Fruit fly (Drosophila melanogaster) whole organism, pupa: ENCODE measurements around the gene bma.
A peak's percentile ranks its signal among the peaks of the same experiment; 100 is the strongest.

Experiments used
- CG10348 ChIP-seq: fragments of 200-800 bp; sonication (Bioruptor generic); IDR thresholded peaks from 2 replicates; pipeline ENCODE4 v1.3.6; 2022; ENCODE audit warnings: missing biosample characterization, missing genetic modification characterization
- CG14655 ChIP-seq: fragments of 200-800 bp; sonication (Bioruptor generic); optimal IDR thresholded peaks from 3 replicates; lab custom pipeline; 2017; ENCODE audit warnings: mild to moderate bottlenecking, missing biosample characterization, missing genetic modification reagents, missing genetic modification characterization
- CG9948 ChIP-seq: fragments of 200-800 bp; sonication (Bioruptor generic); optimal IDR thresholded peaks from 2 replicates; lab custom pipeline; 2018; ENCODE audit warnings: missing biosample characterization, mild to moderate bottlenecking, missing genetic modification characterization, moderate library complexity
- EcR ChIP-seq: fragments of 200-800 bp; sonication (Bioruptor generic); optimal IDR thresholded peaks from 3 replicates; lab custom pipeline; 2019; ENCODE audit warnings: missing biosample characterization, missing genetic modification characterization, mild to moderate bottlenecking, moderate library complexity, missing genetic modification reagents
- Pif1A ChIP-seq: fragments of 200-800 bp; sonication (Bioruptor generic); optimal IDR thresholded peaks from 3 replicates; lab custom pipeline; 2016; ENCODE audit warnings: missing biosample characterization, missing genetic modification characterization
- fd96Ca ChIP-seq: fragments of 200-800 bp; sonication (Bioruptor generic); IDR thresholded peaks from 3 replicates; pipeline ENCODE4 v1.3.6; 2022; ENCODE audit warnings: missing biosample characterization, missing genetic modification characterization

DNA sequence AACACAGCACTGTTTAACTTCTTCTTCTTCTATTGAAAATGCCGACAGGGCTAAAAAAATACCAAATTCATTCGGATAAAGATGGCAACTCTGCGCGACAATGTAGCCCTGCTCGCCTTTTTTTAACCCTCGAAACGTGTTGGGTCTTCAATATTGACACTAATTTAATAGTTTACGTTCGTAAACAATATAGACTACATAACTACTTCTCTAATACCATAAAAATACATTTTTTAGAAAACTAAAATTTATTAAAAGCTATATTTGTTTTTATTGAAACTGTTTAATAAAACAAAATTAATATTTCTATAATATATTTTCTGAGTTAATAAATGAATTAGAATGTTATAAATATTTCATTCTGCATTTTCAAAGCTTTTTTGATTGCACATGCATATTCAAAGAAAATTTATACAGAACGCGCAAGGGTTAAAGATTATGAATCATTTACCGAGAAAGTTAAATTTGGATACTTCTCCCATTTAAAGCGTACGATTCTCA is 19.2 kb upstream of the bma start, which contains the start of the genes Taf2 and CalpB:
- TF ChIP-seq Pif1A (GFP tag; lab: Kevin White, UChicago): no peak
- peak; percentile 28; the same call in 1 of the 3 replicates for TF ChIP-seq fd96Ca (GFP tag; lab: Robert Waterston, UW)
- peak; percentile 94 for TF ChIP-seq CG9948
- peak; percentile 90 for TF ChIP-seq CG14655
- TF ChIP-seq CG10348 (GFP tag; lab: Robert Waterston, UW): no peak
- TF ChIP-seq EcR: no peak
